Fruit fly (Drosophila melanogaster) whole organism, embryonic: ENCODE results near the gene CG1463.

Experiments
- Atf3 ChIP-seq: fragments of 200-800 bp; sonication (Bioruptor generic); optimal IDR thresholded peaks from 3 replicates; lab custom pipeline; 2016; ENCODE audit warnings: missing biosample characterization, missing genetic modification characterization
- Atf6 ChIP-seq: fragments of 200-800 bp; sonication (Bioruptor generic); IDR thresholded peaks from 2 replicates; pipeline ENCODE4 v1.3.6; 2022; ENCODE audit warnings: missing biosample characterization, missing genetic modification characterization
- CG11093 ChIP-seq: fragments of 200-800 bp; sonication (Bioruptor generic); IDR thresholded peaks from 3 replicates; pipeline ENCODE4 v1.3.6; 2022; ENCODE audit warnings: missing biosample characterization, missing genetic modification characterization
- CG11456 ChIP-seq: fragments of 200-800 bp; sonication (Bioruptor generic); IDR thresholded peaks from 3 replicates; pipeline ENCODE4 v1.3.6; 2022; ENCODE audit warnings: missing biosample characterization, missing genetic modification characterization
- CG12236 ChIP-seq: fragments of 200-800 bp; sonication (Bioruptor generic); optimal IDR thresholded peaks from 2 replicates; lab custom pipeline; 2016; ENCODE audit warnings: missing biosample characterization, missing genetic modification characterization
- CG12659 ChIP-seq: fragments of 200-800 bp; sonication (Bioruptor generic); optimal IDR thresholded peaks from 3 replicates; lab custom pipeline; 2017; ENCODE audit warnings: mild to moderate bottlenecking, missing biosample characterization, missing genetic modification reagents, missing genetic modification characterization
- CG13424 ChIP-seq: fragments of 200-800 bp; sonication (Bioruptor generic); optimal IDR thresholded peaks from 2 replicates; lab custom pipeline; 2019; ENCODE audit warnings: missing biosample characterization, mild to moderate bottlenecking, missing genetic modification characterization, moderate library complexity
- CG17361 ChIP-seq: fragments of 200-800 bp; sonication (Bioruptor generic); IDR thresholded peaks from 3 replicates; pipeline ENCODE4 v1.3.6; 2022; ENCODE audit warnings: missing biosample characterization, missing genetic modification characterization
- CG18764 ChIP-seq: fragments of 200-800 bp; sonication (Bioruptor generic); optimal IDR thresholded peaks from 3 replicates; lab custom pipeline; 2016; ENCODE audit warnings: missing biosample characterization, missing genetic modification characterization
- CG34224 ChIP-seq: fragments of 200-800 bp; sonication (Bioruptor generic); IDR thresholded peaks from 3 replicates; pipeline ENCODE4 v1.3.6; 2022; ENCODE audit warnings: missing biosample characterization, missing genetic modification characterization; ENCODE audit not compliant: partially characterized antibody
- CG4282 ChIP-seq: fragments of 200-800 bp; sonication (Bioruptor generic); optimal IDR thresholded peaks from 2 replicates; lab custom pipeline; 2016; ENCODE audit warnings: missing biosample characterization, missing genetic modification characterization
- CG4820 ChIP-seq: fragments of 200-800 bp; sonication (Bioruptor generic); optimal IDR thresholded peaks from 3 replicates; lab custom pipeline; 2016; ENCODE audit warnings: missing biosample characterization, missing genetic modification characterization
- CG5953 ChIP-seq: fragments of 200-800 bp; sonication (Bioruptor generic); IDR thresholded peaks from 2 replicates; pipeline ENCODE4 v1.3.6; 2022; ENCODE audit warnings: missing biosample characterization, missing genetic modification characterization
- CG6254 ChIP-seq: fragments of 200-800 bp; sonication (Bioruptor generic); optimal IDR thresholded peaks from 3 replicates; lab custom pipeline; 2017; ENCODE audit warnings: mild to moderate bottlenecking, missing biosample characterization, missing genetic modification reagents, missing genetic modification characterization
- CG6654 ChIP-seq: fragments of 200-800 bp; sonication (Bioruptor generic); optimal IDR thresholded peaks from 2 replicates; lab custom pipeline; 2017; ENCODE audit warnings: missing biosample characterization, mild to moderate bottlenecking, missing genetic modification characterization
- CG7786 ChIP-seq: fragments of 200-800 bp; sonication (Bioruptor generic); optimal IDR thresholded peaks from 2 replicates; lab custom pipeline; 2016; ENCODE audit warnings: missing biosample characterization, missing genetic modification characterization
- CG7963 ChIP-seq: fragments of 200-800 bp; sonication (Bioruptor generic); IDR thresholded peaks from 3 replicates; pipeline ENCODE4 v1.3.6; 2022; ENCODE audit warnings: missing biosample characterization, missing genetic modification characterization; ENCODE audit not compliant: partially characterized antibody
- CG8924 ChIP-seq: fragments of 200-800 bp; optimal IDR thresholded peaks from 3 replicates; lab custom pipeline; 2019; ENCODE audit warnings: missing biosample characterization, mild to moderate bottlenecking, missing genetic modification characterization, moderate library complexity
- CG9609 ChIP-seq: fragments of 200-800 bp; sonication (Bioruptor generic); optimal IDR thresholded peaks from 3 replicates; lab custom pipeline; 2016; ENCODE audit warnings: missing biosample characterization, missing genetic modification characterization
- CG9727 ChIP-seq: fragments of 200-800 bp; sonication (Bioruptor generic); optimal IDR thresholded peaks from 3 replicates; lab custom pipeline; 2017; ENCODE audit warnings: missing biosample characterization, mild to moderate bottlenecking, missing genetic modification characterization
- E2f2 ChIP-seq: fragments of 200-800 bp; sonication (Bioruptor generic); IDR thresholded peaks from 2 replicates; pipeline ENCODE4 v1.3.6; 2022; ENCODE audit warnings: missing biosample characterization, missing genetic modification characterization
- Fer3 ChIP-seq: fragments of 200-800 bp; sonication (Bioruptor generic); optimal IDR thresholded peaks from 2 replicates; lab custom pipeline; 2018; ENCODE audit warnings: missing biosample characterization, mild to moderate bottlenecking, missing genetic modification characterization, moderate library complexity
- HLH3B ChIP-seq: fragments of 200-800 bp; sonication (Bioruptor generic); IDR thresholded peaks from 2 replicates; pipeline ENCODE4 v1.3.6; 2022; ENCODE audit warnings: missing biosample characterization, missing genetic modification characterization
- HLH54F ChIP-seq: fragments of 200-800 bp; sonication (Bioruptor generic); optimal IDR thresholded peaks from 3 replicates; lab custom pipeline; 2016; ENCODE audit warnings: missing biosample characterization, missing genetic modification characterization
- Hand ChIP-seq: fragments of 200-800 bp; sonication (Bioruptor generic); optimal IDR thresholded peaks from 2 replicates; lab custom pipeline; 2017; ENCODE audit warnings: mild to moderate bottlenecking, missing biosample characterization, missing genetic modification reagents, missing genetic modification characterization
- Hmx ChIP-seq: fragments of 200-800 bp; sonication (Bioruptor generic); optimal IDR thresholded peaks from 2 replicates; lab custom pipeline; 2016; ENCODE audit warnings: missing biosample characterization, missing genetic modification characterization
- Neu2 ChIP-seq: fragments of 200-800 bp; sonication (Bioruptor generic); optimal IDR thresholded peaks from 3 replicates; lab custom pipeline; 2016; ENCODE audit warnings: missing biosample characterization, missing genetic modification characterization, borderline replicate concordance
- Nf-YA ChIP-seq: fragments of 200-800 bp; sonication (Bioruptor generic); IDR thresholded peaks from 2 replicates; pipeline ENCODE4 v1.3.6; 2022; ENCODE audit warnings: missing biosample characterization, missing genetic modification characterization
- Oli ChIP-seq: fragments of 200-800 bp; sonication (Bioruptor generic); optimal IDR thresholded peaks from 2 replicates; lab custom pipeline; 2018; ENCODE audit warnings: missing biosample characterization, mild to moderate bottlenecking, missing genetic modification characterization, moderate library complexity
- Ptx1 ChIP-seq: fragments of 200-800 bp; sonication (Bioruptor generic); IDR thresholded peaks from 2 replicates; pipeline ENCODE4 v1.3.6; 2022; ENCODE audit warnings: missing biosample characterization, missing genetic modification characterization
- Ssrp ChIP-seq: fragments of 200-800 bp; sonication (Bioruptor generic); optimal IDR thresholded peaks from 2 replicates; lab custom pipeline; 2018; ENCODE audit warnings: missing biosample characterization, mild to moderate bottlenecking, missing genetic modification characterization, moderate library complexity
- Xbp1 ChIP-seq: fragments of 200-800 bp; sonication (Bioruptor generic); optimal IDR thresholded peaks from 3 replicates; lab custom pipeline; 2016; ENCODE audit warnings: missing biosample characterization, mild to moderate bottlenecking, missing genetic modification characterization
- abd-A ChIP-seq: fragments of 200-800 bp; sonication (Bioruptor generic); optimal IDR thresholded peaks from 3 replicates; lab custom pipeline; 2019; ENCODE audit warnings: missing biosample characterization, mild to moderate bottlenecking, missing genetic modification characterization, moderate library complexity
- croc ChIP-seq: fragments of 200-800 bp; sonication (Bioruptor generic); conservative IDR thresholded peaks from 3 replicates; pipeline ENCODE4 v1.3.6; 2022; ENCODE audit warnings: missing biosample characterization, missing genetic modification characterization
- dmrt99B ChIP-seq: fragments of 200-800 bp; sonication (Bioruptor generic); optimal IDR thresholded peaks from 2 replicates; lab custom pipeline; 2018; ENCODE audit warnings: missing biosample characterization, mild to moderate bottlenecking, missing genetic modification characterization, moderate library complexity
- grn ChIP-seq: fragments of 200-800 bp; sonication (Bioruptor generic); optimal IDR thresholded peaks from 3 replicates; lab custom pipeline; 2017; ENCODE audit warnings: missing biosample characterization, missing genetic modification characterization
- ind ChIP-seq: fragments of 200-800 bp; sonication (Bioruptor generic); optimal IDR thresholded peaks from 3 replicates; lab custom pipeline; 2016; ENCODE audit warnings: missing biosample characterization, missing genetic modification characterization
- lbe ChIP-seq: fragments of 200-800 bp; sonication (Bioruptor generic); optimal IDR thresholded peaks from 2 replicates; lab custom pipeline; 2016; ENCODE audit warnings: missing biosample characterization, mild to moderate bottlenecking, missing genetic modification characterization
- lola ChIP-seq, 3 experiments: fragments of >200 bp in 2 of 3; fragments of 200-800 bp in 1 of 3; sonication (Bioruptor generic) in 1 of 3; optimal IDR thresholded peaks; 2 replicates each; lab custom pipeline; 2017 to 2019; ENCODE audit warnings: missing biosample characterization in 3 of 3, missing genetic modification characterization in 3 of 3, mild to moderate bottlenecking in 1 of 3, moderate library complexity in 1 of 3
- nmo ChIP-seq: fragments of 200-800 bp; sonication (Bioruptor generic); optimal IDR thresholded peaks from 2 replicates; lab custom pipeline; 2018; ENCODE audit warnings: missing biosample characterization, mild to moderate bottlenecking, missing genetic modification characterization, moderate library complexity
- phol ChIP-seq: fragments of 200-800 bp; sonication (Bioruptor generic); optimal IDR thresholded peaks from 3 replicates; lab custom pipeline; 2018; ENCODE audit warnings: missing biosample characterization, mild to moderate bottlenecking, missing genetic modification characterization, moderate library complexity
- prd ChIP-seq, 3 experiments: fragments of >200 bp in 2 of 3; fragments of 200-800 bp in 1 of 3; sonication (Bioruptor generic) in 1 of 3; optimal IDR thresholded peaks in 2 of 3; IDR thresholded peaks in 1 of 3; 2 replicates in 2 of 3; 3 replicates in 1 of 3; pipeline versions ENCODE4 v1.3.6 to Lab custom; 2017 to 2022; ENCODE audit warnings: missing biosample characterization in 1 of 3, missing genetic modification characterization in 1 of 3
- sc ChIP-seq, 3 experiments: fragments of >200 bp in 2 of 3; fragments of 200-800 bp in 1 of 3; sonication (Bioruptor generic) in 1 of 3; optimal IDR thresholded peaks; 2 replicates in 2 of 3; 3 replicates in 1 of 3; lab custom pipeline; 2017; ENCODE audit warnings: mild to moderate bottlenecking in 1 of 3, missing biosample characterization in 1 of 3, missing genetic modification characterization in 1 of 3, missing genetic modification reagents in 1 of 3
- slou ChIP-seq: fragments of 200-800 bp; sonication (Bioruptor generic); optimal IDR thresholded peaks from 3 replicates; lab custom pipeline; 2016; ENCODE audit warnings: missing biosample characterization, missing genetic modification characterization
- so ChIP-seq: fragments of 200-800 bp; sonication (Bioruptor generic); IDR thresholded peaks from 3 replicates; pipeline ENCODE4 v1.3.6; 2022; ENCODE audit warnings: missing biosample characterization, missing genetic modification characterization
- sqz ChIP-seq: fragments of 200-800 bp; sonication (Bioruptor generic); optimal IDR thresholded peaks from 3 replicates; lab custom pipeline; 2018; ENCODE audit warnings: missing biosample characterization, mild to moderate bottlenecking, missing genetic modification characterization
- tgo ChIP-seq: fragments of 200-800 bp; sonication (Bioruptor generic); IDR thresholded peaks from 3 replicates; pipeline ENCODE4 v1.3.6; 2022; ENCODE audit warnings: missing biosample characterization, missing genetic modification characterization

CG1463 gene

DNA sequence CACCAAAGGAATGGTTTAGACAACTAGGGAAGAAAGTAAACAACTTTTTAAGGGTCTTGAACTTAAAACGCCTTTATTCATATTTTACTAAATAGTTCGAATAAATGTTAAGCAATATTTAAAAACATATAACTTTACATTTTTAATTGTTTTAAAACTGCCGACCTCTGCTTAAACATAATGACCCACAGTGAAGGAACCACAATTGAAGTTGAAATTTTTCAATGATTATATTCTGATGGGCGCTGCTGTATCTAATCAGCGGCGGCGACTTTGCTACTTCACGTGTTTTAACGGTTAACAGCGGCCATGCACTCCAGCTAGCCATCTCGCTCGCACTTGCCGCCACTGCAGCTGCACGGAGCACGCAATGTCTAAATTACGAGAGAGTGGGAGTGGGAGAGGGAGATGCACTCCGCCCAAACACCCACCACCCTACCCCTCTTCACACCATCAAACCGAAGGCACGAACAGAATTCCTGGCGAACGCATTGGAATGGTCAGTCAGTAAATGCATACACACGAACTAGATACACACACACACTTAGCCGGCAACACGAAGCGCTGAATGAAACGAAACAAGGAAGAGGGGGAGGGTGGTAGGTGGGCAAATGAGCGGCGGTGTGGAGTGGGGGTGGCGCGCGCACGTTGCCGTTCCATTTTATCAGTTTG, 32.6 kb downstream of the CG1463 start (continued):
- TF ChIP-seq CG12236 (GFP tag; lab: Kevin White, UChicago) (no peak), Atf3 (GFP tag; lab: Kevin White, UChicago) (peak; percentile 8), lbe (GFP tag; lab: Kevin White, UChicago) (no peak), Ssrp (peak; percentile 77), so (GFP tag; lab: Robert Waterston, UW) (0 out of 3 replicates have a peak, but pooled peaks have one; percentile 25), CG8924 (tag; lab: Kevin White, UChicago) (peak; percentile 67), CG12659 (GFP tag; lab: Kevin White, UChicago) (peak; percentile 63), Ptx1 (GFP tag; lab: Robert Waterston, UW) (peak; percentile 51), ind (GFP tag; lab: Kevin White, UChicago) (peak; percentile 57), grn (no peak), CG18764 (GFP tag; lab: Kevin White, UChicago) (no peak), CG17361 (GFP tag; lab: Robert Waterston, UW) (peak; percentile 66; the same call in 2 of the 3 replicates), CG9727 (GFP tag; lab: Kevin White, UChicago) (peak; percentile 47), Oli (tag; lab: Kevin White, UChicago) (peak; percentile 80), Fer3 (tag; lab: Kevin White, UChicago) (peak; percentile 67), CG6254 (GFP tag; lab: Kevin White, UChicago) (no peak), slou (GFP tag; lab: Kevin White, UChicago) (no peak), CG13424 (peak; percentile 80), abd-A (no peak), CG11093 (GFP tag; lab: Robert Waterston, UW) (no peak), lola (GFP tag; optimal IDR thresholded peaks at IDR 0.05; lab: Kevin White, UChicago) (peak in 1 of 3 experiments; percentile 61), Nf-YA (GFP tag; lab: Robert Waterston, UW) (no peak), phol (tag; lab: Kevin White, UChicago) (peak; percentile 79), E2f2 (peak; percentile 34; the same call in 1 of the 2 replicates), CG7786 (GFP tag; lab: Kevin White, UChicago) (peak; percentile 6), dmrt99B (tag; lab: Kevin White, UChicago) (peak; percentile 78), tgo (peak; percentile 46; the same call in 1 of the 3 replicates), CG4820 (peak; percentile 12), CG9609 (no peak), HLH3B (GFP tag; lab: Robert Waterston, UW) (no peak), CG6654 (peak; percentile 24), croc (no peak; the same call in 2 of the 3 replicates), Atf6 (GFP tag; lab: Robert Waterston, UW) (peak; percentile 61), Neu2 (no peak), CG5953 (GFP tag; lab: Robert Waterston, UW) (no peak), Hand (GFP tag; lab: Kevin White, UChicago) (peak; percentile 6), sqz (GFP tag; lab: Kevin White, UChicago) (no peak), sc (optimal IDR thresholded peaks at IDR 0.05; lab: Kevin White, UChicago) (no peak), sc (GFP tag; optimal IDR thresholded peaks at IDR 0.05; lab: Kevin White, UChicago) (peak; percentile 64), prd (optimal IDR thresholded peaks at IDR 0.05; lab: Kevin White, UChicago) (no peak), prd (GFP tag; IDR thresholded peaks at IDR 0.05; lab: Robert Waterston, UW) (peak; percentile 51; the same call in 2 of the 3 replicates), CG34224 (GFP tag; lab: Robert Waterston, UW) (peak; percentile 20; the same call in 1 of the 3 replicates), CG11456 (GFP tag; lab: Robert Waterston, UW) (0 out of 3 replicates have a peak, but pooled peaks have one; percentile 44), nmo (GFP tag; lab: Kevin White, UChicago) (peak; percentile 77), CG7963 (GFP tag; lab: Robert Waterston, UW) (peak; percentile 34; the same call in 1 of the 3 replicates), Xbp1 (GFP tag; lab: Kevin White, UChicago) (peak; percentile 53), CG4282 (GFP tag; lab: Kevin White, UChicago) (no peak), HLH54F (peak; percentile 4), Hmx (no peak)
